Fruit fly (Drosophila melanogaster): ENCODE data around the gene CG34161.

DNA sequence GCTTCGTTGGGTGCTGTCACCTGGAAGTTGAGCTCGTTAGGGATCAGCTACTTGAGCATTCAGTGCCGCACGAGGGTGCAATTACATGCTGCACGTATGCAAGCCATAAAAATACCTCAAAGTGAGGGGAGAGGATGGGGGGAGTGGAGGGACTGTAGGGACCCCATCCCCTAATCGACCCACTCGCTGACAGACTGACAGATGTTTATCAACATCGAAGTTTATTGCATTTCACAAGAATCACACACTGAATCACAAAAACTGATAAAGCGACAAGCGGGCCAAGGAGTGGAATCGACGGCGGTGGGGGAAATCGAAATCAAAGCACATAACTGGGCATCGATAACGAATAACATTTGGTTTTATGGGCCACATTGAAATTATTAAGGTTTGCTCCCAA is 26.8 kb downstream of the CG34161 start:
- TF ChIP-seq OdsH (GFP tag; optimal IDR thresholded peaks at IDR 0.05) (no peak), lola (GFP tag; optimal IDR thresholded peaks at IDR 0.05) (no peak), jim (GFP tag; optimal IDR thresholded peaks at IDR 0.05) (no peak), Abd-B (GFP tag; optimal IDR thresholded peaks at IDR 0.05) (no peak), CrebA (GFP tag; optimal IDR thresholded peaks at IDR 0.05; ENCODE audit: borderline replicate concordance) (no peak), pan (optimal IDR thresholded peaks at IDR 0.05) (no peak), foxo (GFP tag; optimal IDR thresholded peaks at IDR 0.05) (no peak), Dif (GFP tag; optimal IDR thresholded peaks at IDR 0.05; ENCODE audit: partially characterized antibody) (no peak), psq (GFP tag; optimal IDR thresholded peaks at IDR 0.05) (no peak), Hr83 (GFP tag; optimal IDR thresholded peaks at IDR 0.05; ENCODE audit: poor library complexity, severe bottlenecking) (no peak), br (GFP tag; optimal IDR thresholded peaks at IDR 0.05) (no peak), Myc (optimal IDR thresholded peaks at IDR 0.05) (no peak)

Data from whole organism, wandering third instar larva.